Worm (Caenorhabditis elegans): Measurements from ENCODE around the gene C54C6.5.

ce11 chrIII:3534185-3534584 lies 15.5 kb downstream of the C54C6.5 start:
- TF ChIP-seq flt-1 (GFP tag; IDR thresholded peaks at IDR 0.05) = no peak
- no peak for TF ChIP-seq aly-1 (tag; optimal IDR thresholded peaks at IDR 0.05)
- no peak for TF ChIP-seq hnd-1 (tag; optimal IDR thresholded peaks at IDR 0.05)
- TF ChIP-seq hmg-4 (GFP tag; optimal IDR thresholded peaks at IDR 0.05) = no peak
- no peak for TF ChIP-seq ama-1 (optimal IDR thresholded peaks at IDR 0.05)
- no peak for TF ChIP-seq hmbx-1 (tag; optimal IDR thresholded peaks at IDR 0.05)

All from whole organism, early embryonic.